Worm (Caenorhabditis elegans): ENCODE measurements around the gene T20D4.12.

- TF ChIP-seq ceh-9 (tag; optimal IDR thresholded peaks at IDR 0.05) (no peak), eyg-1 (tag; optimal IDR thresholded peaks at IDR 0.05) (no peak)
Observed at ce11 chrV:3426076-3426475, 29.2 kb downstream of the T20D4.12 start, which contains the start of gene srab-22.
